Worm (Caenorhabditis elegans) whole organism, L4/young adult: ENCODE data around the gene srg-23.

Source experiments
- W03F9.2 ChIP-seq: fragments of 150-350 bp; optimal IDR thresholded peaks from 2 replicates; lab custom pipeline; 2014; ENCODE audit warnings: missing biosample characterization, missing genetic modification characterization
- him-1 ChIP-seq: sonication (generic microtip); optimal IDR thresholded peaks from 2 replicates; lab custom pipeline; 2016; ENCODE audit warnings: missing genotype, missing genetic modification reagents, missing genetic modification characterization, missing compliant biosample characterization

DNA sequence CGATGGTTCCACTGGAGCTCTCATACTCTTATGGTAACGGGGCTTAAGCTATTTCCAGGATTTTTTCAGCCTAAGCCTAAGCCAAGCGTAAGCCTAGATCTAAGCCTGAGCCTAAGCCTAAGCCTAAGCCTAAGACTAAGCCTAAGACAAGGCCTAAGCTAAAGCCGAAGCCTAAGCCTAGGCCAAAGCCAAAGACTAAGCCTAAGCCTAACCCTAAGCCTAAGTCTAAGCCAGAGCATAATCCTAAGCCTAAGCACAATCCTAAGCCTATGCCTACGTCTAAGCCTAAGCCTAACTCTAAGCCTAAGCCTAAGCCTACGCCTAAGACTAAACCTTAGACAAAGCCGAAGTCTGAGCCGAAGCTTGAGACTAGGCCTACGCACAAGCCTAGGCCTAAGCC is 47.0 kb downstream of the srg-23 start:
- TF ChIP-seq him-1 (tag; lab: Kevin White, UChicago) = no peak
- no peak for TF ChIP-seq W03F9.2
